Fruit fly (Drosophila melanogaster) whole organism, pupa: ENCODE results near the gene CG10477.

ENCODE experiments used
- CG10348 ChIP-seq: fragments of 200-800 bp; sonication (Bioruptor generic); IDR thresholded peaks from 2 replicates; pipeline ENCODE4 v1.3.6; 2022; ENCODE audit warnings: missing biosample characterization, missing genetic modification characterization
- CG12605 ChIP-seq: fragments of 200-800 bp; sonication (Bioruptor generic); IDR thresholded peaks from 2 replicates; pipeline ENCODE4 v1.3.6; 2022; ENCODE audit warnings: missing biosample characterization, missing genetic modification characterization
- CG14655 ChIP-seq: fragments of 200-800 bp; sonication (Bioruptor generic); optimal IDR thresholded peaks from 3 replicates; lab custom pipeline; 2017; ENCODE audit warnings: mild to moderate bottlenecking, missing biosample characterization, missing genetic modification reagents, missing genetic modification characterization
- CG15710 ChIP-seq: fragments of 200-800 bp; sonication (Bioruptor generic); optimal IDR thresholded peaks from 2 replicates; lab custom pipeline; 2018; ENCODE audit warnings: missing biosample characterization, mild to moderate bottlenecking, missing genetic modification characterization, moderate library complexity
- CG17806 ChIP-seq: fragments of 200-800 bp; sonication (Bioruptor generic); optimal IDR thresholded peaks from 2 replicates; lab custom pipeline; 2018; ENCODE audit warnings: missing biosample characterization, mild to moderate bottlenecking, missing genetic modification characterization, moderate library complexity
- CG32121 ChIP-seq: fragments of 200-800 bp; sonication (Bioruptor generic); IDR thresholded peaks from 2 replicates; pipeline ENCODE4 v1.3.6; 2022; ENCODE audit warnings: missing biosample characterization, missing genetic modification characterization
- CG34367 ChIP-seq: fragments of 200-800 bp; sonication (Bioruptor generic); optimal IDR thresholded peaks from 2 replicates; lab custom pipeline; 2018; ENCODE audit warnings: missing biosample characterization, mild to moderate bottlenecking, missing genetic modification characterization
- CG4496 ChIP-seq: fragments of 200-800 bp; sonication (Bioruptor generic); IDR thresholded peaks from 3 replicates; pipeline ENCODE4 v1.3.6; 2022; ENCODE audit warnings: missing biosample characterization, missing genetic modification characterization
- CG8159 ChIP-seq: fragments of 200-800 bp; sonication (Bioruptor generic); optimal IDR thresholded peaks from 3 replicates; lab custom pipeline; 2018; ENCODE audit warnings: missing biosample characterization, mild to moderate bottlenecking, missing genetic modification characterization, moderate library complexity
- CG8301 ChIP-seq: fragments of 200-800 bp; sonication (Bioruptor generic); optimal IDR thresholded peaks from 2 replicates; lab custom pipeline; 2018; ENCODE audit warnings: missing biosample characterization, mild to moderate bottlenecking, missing genetic modification characterization
- CG9948 ChIP-seq: fragments of 200-800 bp; sonication (Bioruptor generic); optimal IDR thresholded peaks from 2 replicates; lab custom pipeline; 2018; ENCODE audit warnings: missing biosample characterization, mild to moderate bottlenecking, missing genetic modification characterization, moderate library complexity
- D1 ChIP-seq: fragments of 200-800 bp; sonication (Bioruptor generic); optimal IDR thresholded peaks from 2 replicates; lab custom pipeline; 2018; ENCODE audit warnings: missing biosample characterization, mild to moderate bottlenecking, missing genetic modification characterization, moderate library complexity
- Ets98B ChIP-seq: fragments of 200-800 bp; sonication (Bioruptor generic); IDR thresholded peaks from 2 replicates; pipeline ENCODE4 v1.3.6; 2022; ENCODE audit warnings: missing biosample characterization, missing genetic modification characterization
- Pif1A ChIP-seq: fragments of 200-800 bp; sonication (Bioruptor generic); optimal IDR thresholded peaks from 3 replicates; lab custom pipeline; 2016; ENCODE audit warnings: missing biosample characterization, missing genetic modification characterization
- fd96Ca ChIP-seq: fragments of 200-800 bp; sonication (Bioruptor generic); IDR thresholded peaks from 3 replicates; pipeline ENCODE4 v1.3.6; 2022; ENCODE audit warnings: missing biosample characterization, missing genetic modification characterization

Gene CG10477

dm6 chr3L:5988675-5989074 lies 45.7 kb downstream of the CG10477 start:
- TF ChIP-seq CG15710 (tag; lab: Kevin White, UChicago), result peak; percentile 52
- no peak for TF ChIP-seq D1 (tag; lab: Kevin White, UChicago)
- peak; percentile 48 for TF ChIP-seq CG9948 (tag; lab: Kevin White, UChicago)
- TF ChIP-seq fd96Ca (GFP tag; lab: Robert Waterston, UW), result 0 out of 3 replicates have a peak, but pooled peaks have one; percentile 49
- peak; percentile 19 for TF ChIP-seq CG8301
- TF ChIP-seq CG8159 (tag; lab: Kevin White, UChicago), result peak; percentile 67
- peak; percentile 44 for TF ChIP-seq CG14655 (GFP tag; lab: Kevin White, UChicago)
- peak; percentile 40; the same call in 1 of the 2 replicates for TF ChIP-seq CG12605 (GFP tag; lab: Robert Waterston, UW)
- no peak for TF ChIP-seq Pif1A (GFP tag; lab: Kevin White, UChicago)
- peak; percentile 41 for TF ChIP-seq CG17806 (tag; lab: Kevin White, UChicago)

DNA sequence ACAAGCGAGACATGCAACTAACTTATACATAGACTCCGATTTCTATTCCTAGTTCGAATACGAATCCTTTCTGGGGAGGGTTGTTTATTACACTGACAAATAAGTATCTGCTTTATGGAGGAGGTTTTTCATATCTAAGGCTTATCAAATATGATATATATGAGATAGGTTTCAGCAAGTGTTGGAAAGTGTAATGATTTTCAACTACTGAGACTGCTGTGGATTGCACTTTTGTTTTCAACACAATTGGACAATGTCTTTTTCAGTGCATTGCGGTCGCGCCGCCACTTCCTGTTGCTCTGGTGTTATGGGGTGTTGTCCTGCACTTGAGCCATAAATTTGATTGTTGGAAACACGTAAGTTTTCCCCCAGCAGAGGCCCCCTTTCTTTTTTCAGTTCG lies 46.8 kb downstream of the CG10477 start:
- TF ChIP-seq CG32121 (GFP tag; lab: Robert Waterston, UW), result no peak
- no peak for TF ChIP-seq CG15710 (tag; lab: Kevin White, UChicago)
- no peak for TF ChIP-seq CG10348 (GFP tag; lab: Robert Waterston, UW)
- no peak for TF ChIP-seq CG8159 (tag; lab: Kevin White, UChicago)
- no peak for TF ChIP-seq CG34367
- TF ChIP-seq Ets98B (GFP tag; lab: Robert Waterston, UW), result no peak

- peak; percentile 14 for TF ChIP-seq CG15710 (tag; lab: Kevin White, UChicago)
- no peak for TF ChIP-seq CG4496 (GFP tag; lab: Robert Waterston, UW)
Observed at dm6 chr3L:5983593-5984225, 50.7 kb downstream of the CG10477 start.
